Worm (Caenorhabditis elegans): Measurements from ENCODE around the gene F54D5.17.

The F54D5.17 gene

ce11 chrII:11596157-11596740 is 39.8 kb downstream of the F54D5.17 start (continued):
- TF ChIP-seq mdt-29 (GFP tag; IDR thresholded peaks at IDR 0.05) (0 out of 2 replicates have a peak, but pooled peaks have one; percentile 23), nhr-102 (tag; optimal IDR thresholded peaks at IDR 0.05) (no peak), ceh-28 (tag; optimal IDR thresholded peaks at IDR 0.05) (no peak)

DNA sequence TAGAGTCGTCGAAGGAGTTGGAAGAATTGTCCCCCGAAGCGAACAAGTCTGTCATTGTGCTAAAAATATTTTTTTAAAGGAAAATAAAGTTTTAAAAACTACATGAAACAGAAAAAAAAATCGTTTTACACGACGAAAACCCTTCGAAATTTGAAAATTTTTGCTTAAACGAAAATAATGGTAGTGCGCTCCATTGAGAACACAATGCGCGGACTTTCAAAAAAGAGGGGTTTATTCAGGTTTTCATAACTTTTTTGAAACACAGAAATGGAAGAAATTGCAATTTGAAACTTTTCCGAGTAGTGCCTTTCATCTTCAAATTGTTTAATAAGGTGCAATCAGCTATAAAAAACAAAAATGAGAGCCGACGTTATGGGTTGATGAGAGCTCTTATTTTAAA is 43.3 kb downstream of the F54D5.17 start, which contains the start of gene npp-5:
npp-5 (minus strand) TSS at position 59 of the 400 bp plus-strand sequence.
- no peak for TF ChIP-seq saeg-2 (GFP tag; IDR thresholded peaks at IDR 0.05)
- no peak for TF ChIP-seq nhr-25 (tag; optimal IDR thresholded peaks at IDR 0.05; ENCODE audit: borderline replicate concordance, insufficient read depth)
- TF ChIP-seq D1046.2 (GFP tag; IDR thresholded peaks at IDR 0.05) = no peak
- TF ChIP-seq snpc-1.2 (GFP tag; IDR thresholded peaks at IDR 0.05) = no peak
- TF ChIP-seq daf-16 (GFP tag; optimal IDR thresholded peaks at IDR 0.05) = no peak
- TF ChIP-seq daf-16 (tag; optimal IDR thresholded peaks at IDR 0.05) = no peak
- TF ChIP-seq duxl-1 (tag; optimal IDR thresholded peaks at IDR 0.05; ENCODE audit: poor library complexity) = no peak
- TF ChIP-seq daf-8 (GFP tag; IDR thresholded peaks at IDR 0.05) = no peak
- no peak for TF ChIP-seq zfp-3 (GFP tag; conservative IDR thresholded peaks at IDR 0.05)
- no peak for TF ChIP-seq ceh-20 (GFP tag; IDR thresholded peaks at IDR 0.05)
- TF ChIP-seq Y105C5A.15 (GFP tag; IDR thresholded peaks at IDR 0.05) = no peak
- TF ChIP-seq daf-19 (GFP tag; conservative IDR thresholded peaks at IDR 0.05) = no peak
- no peak for TF ChIP-seq ceh-82 (tag; optimal IDR thresholded peaks at IDR 0.05)
- no peak for TF ChIP-seq aha-1 (tag)
- TF ChIP-seq nhr-237 (tag; optimal IDR thresholded peaks at IDR 0.05) = no peak
- no peak for TF ChIP-seq ctbp-1 (GFP tag; IDR thresholded peaks at IDR 0.05)
- no peak for TF ChIP-seq pha-4 (GFP tag; IDR thresholded peaks at IDR 0.05)
- no peak for TF ChIP-seq pha-4 (tag; optimal IDR thresholded peaks at IDR 0.05)
- no peak for TF ChIP-seq ztf-11 (tag; optimal IDR thresholded peaks at IDR 0.05)
- TF ChIP-seq lin-38 (GFP tag; IDR thresholded peaks at IDR 0.05) = peak; percentile 78
- no peak for TF ChIP-seq zip-11 (GFP tag; IDR thresholded peaks at IDR 0.05)
- peak in 1 of 2 experiments; percentile 20 for TF ChIP-seq lsy-2 (tag; optimal IDR thresholded peaks at IDR 0.05)
- no peak for TF ChIP-seq ces-1 (GFP tag; optimal IDR thresholded peaks at IDR 0.05)
- TF ChIP-seq Y5F2A.4 (GFP tag; optimal IDR thresholded peaks at IDR 0.05) = no peak
- TF ChIP-seq php-3 (GFP tag; IDR thresholded peaks at IDR 0.05) = no peak
- peak; percentile 85 for TF ChIP-seq dpl-1 (GFP tag; optimal IDR thresholded peaks at IDR 0.05)
- peak; percentile 3 for TF ChIP-seq hlh-30 (tag; optimal IDR thresholded peaks at IDR 0.05; ENCODE audit: insufficient read depth)
- TF ChIP-seq nhr-6 (tag; optimal IDR thresholded peaks at IDR 0.05) = peak; percentile 41
- TF ChIP-seq nhr-11 (tag; optimal IDR thresholded peaks at IDR 0.05) = no peak
- TF ChIP-seq ama-1 (optimal IDR thresholded peaks at IDR 0.05) = no peak
- TF ChIP-seq tra-1 (GFP tag; IDR thresholded peaks at IDR 0.05) = no peak
- no peak for TF ChIP-seq F10B5.3 (tag; optimal IDR thresholded peaks at IDR 0.05)
- no peak for TF ChIP-seq spr-3 (GFP tag; optimal IDR thresholded peaks at IDR 0.05)
- TF ChIP-seq aly-2 (tag; optimal IDR thresholded peaks at IDR 0.05) = no peak
- no peak for TF ChIP-seq dmd-6 (GFP tag; IDR thresholded peaks at IDR 0.05)
- TF ChIP-seq zip-2 (tag; optimal IDR thresholded peaks at IDR 0.05) = no peak
- TF ChIP-seq lin-29 (GFP tag; IDR thresholded peaks at IDR 0.05) = no peak
- no peak for TF ChIP-seq mep-1 (tag; optimal IDR thresholded peaks at IDR 0.05)
- TF ChIP-seq mxl-3 (GFP tag; optimal IDR thresholded peaks at IDR 0.05) = no peak
- no peak for TF ChIP-seq skn-1 (tag; optimal IDR thresholded peaks at IDR 0.05)

Measured in whole organism, L4 larva.